Worm (Caenorhabditis elegans) whole organism, L4 larva: Measurements from ENCODE around the gene lat-2.

Source experiments
- daf-12 ChIP-seq: fragments of 150-350 bp; optimal IDR thresholded peaks from 2 replicates; lab custom pipeline; 2014; ENCODE audit warnings: missing biosample characterization, missing genetic modification reagents, missing genetic modification characterization
- daf-16 ChIP-seq, 3 experiments: sonication (generic microtip); optimal IDR thresholded peaks; 2 replicates each; lab custom pipeline; 2016 to 2017; ENCODE audit warnings: missing genetic modification characterization in 3 of 3, missing genetic modification reagents in 3 of 3, mild to moderate bottlenecking in 2 of 3, missing compliant biosample characterization in 2 of 3, missing biosample characterization in 1 of 3, moderate library complexity in 1 of 3
- nhr-11 ChIP-seq: fragments of 150-350 bp; optimal IDR thresholded peaks from 2 replicates; lab custom pipeline; 2014; ENCODE audit warnings: missing biosample characterization, missing genetic modification characterization
- nhr-25 ChIP-seq: sonication (generic microtip); optimal IDR thresholded peaks from 2 replicates; lab custom pipeline; 2017; ENCODE audit warnings: missing genetic modification characterization, mild to moderate bottlenecking, missing compliant biosample characterization, antibody characterized with exemption, moderate library complexity, borderline replicate concordance; ENCODE audit not compliant: insufficient read depth

- no peak for TF ChIP-seq daf-16 (GFP tag; optimal IDR thresholded peaks at IDR 0.05; lab: Kevin White, UChicago)
- no peak for TF ChIP-seq daf-16 (tag; optimal IDR thresholded peaks at IDR 0.05; lab: Kevin White, UChicago)
- TF ChIP-seq nhr-11 (tag; lab: Kevin White, UChicago), result no peak
- no peak for TF ChIP-seq daf-12
- no peak for TF ChIP-seq nhr-25 (tag; lab: Kevin White, UChicago)
These were observed 354 bp downstream of the lat-2 start for ce11 chrII:4359219-4359618.
